Worm (Caenorhabditis elegans) whole organism, mixed stage, embryonic: ENCODE data around the gene alr-1.

ENCODE experiments used
- M03D4.4 ChIP-seq: sonication (generic microtip); optimal IDR thresholded peaks from 2 replicates; lab custom pipeline; 2017; ENCODE audit warnings: mild to moderate bottlenecking, missing genetic modification characterization, missing compliant biosample characterization
- elt-1 ChIP-seq: sonication (generic microtip); optimal IDR thresholded peaks from 2 replicates; lab custom pipeline; 2017; ENCODE audit warnings: missing genetic modification characterization, mild to moderate bottlenecking, missing compliant biosample characterization, antibody characterized with exemption, moderate library complexity, borderline replicate concordance; ENCODE audit not compliant: insufficient read depth
- elt-3 ChIP-seq: fragments of 150-350 bp; optimal IDR thresholded peaks from 2 replicates; lab custom pipeline; 2014; ENCODE audit warnings: missing biosample characterization, missing genetic modification characterization
- lin-13 ChIP-seq: fragments of 150-350 bp; optimal IDR thresholded peaks from 2 replicates; lab custom pipeline; 2014; ENCODE audit warnings: missing biosample characterization, missing genetic modification characterization
- lin-32 ChIP-seq: fragments of 200-800 bp; sonication (Bioruptor generic); optimal IDR thresholded peaks from 2 replicates; lab custom pipeline; 2018; ENCODE audit warnings: mild to moderate bottlenecking, missing genetic modification characterization, missing compliant biosample characterization
- mab-5 ChIP-seq: fragments of 150-350 bp; optimal IDR thresholded peaks from 2 replicates; lab custom pipeline; 2014; ENCODE audit warnings: missing biosample characterization, missing genetic modification characterization
- mep-1 ChIP-seq: fragments of 150-350 bp; optimal IDR thresholded peaks from 2 replicates; lab custom pipeline; 2017; ENCODE audit warnings: missing biosample characterization, missing genetic modification reagents, missing genetic modification characterization, inconsistent platforms
- nhr-12 ChIP-seq: fragments of 150-350 bp; optimal IDR thresholded peaks from 2 replicates; lab custom pipeline; 2014; ENCODE audit warnings: missing biosample characterization, missing genetic modification characterization
- nhr-2 ChIP-seq: fragments of 150-350 bp; optimal IDR thresholded peaks from 2 replicates; lab custom pipeline; 2014; ENCODE audit warnings: missing biosample characterization, missing genetic modification characterization
- nhr-76 ChIP-seq: sonication (generic microtip); optimal IDR thresholded peaks from 2 replicates; lab custom pipeline; 2017; ENCODE audit warnings: missing biosample characterization, missing genetic modification characterization
- snpc-4 ChIP-seq: fragments of 150-350 bp; optimal IDR thresholded peaks from 2 replicates; lab custom pipeline; 2014; ENCODE audit warnings: missing biosample characterization, missing genetic modification characterization
- sptf-1 ChIP-seq: sonication (generic microtip); optimal IDR thresholded peaks from 2 replicates; lab custom pipeline; 2017; ENCODE audit warnings: mild to moderate bottlenecking, missing genetic modification characterization, moderate library complexity, missing compliant biosample characterization
- unc-62 ChIP-seq: fragments of 150-350 bp; optimal IDR thresholded peaks from 2 replicates; lab custom pipeline; 2014; ENCODE audit warnings: missing biosample characterization, missing genetic modification reagents, missing genetic modification characterization

ce11 chrX:11097343-11097742 is 28.1 kb downstream of the alr-1 start:
- TF ChIP-seq elt-1 (tag; lab: Kevin White, UChicago) (no peak), nhr-12 (tag; lab: Kevin White, UChicago) (no peak), unc-62 (no peak), nhr-76 (tag; lab: Kevin White, UChicago) (no peak), lin-32 (GFP tag; lab: Kevin White, UChicago) (no peak), snpc-4 (tag; lab: Kevin White, UChicago) (no peak), M03D4.4 (no peak), sptf-1 (tag; lab: Kevin White, UChicago) (no peak), mab-5 (tag; lab: Kevin White, UChicago) (no peak), lin-13 (no peak), nhr-2 (no peak), mep-1 (no peak), elt-3 (tag; lab: Kevin White, UChicago) (no peak)
